Worm (Caenorhabditis elegans) whole organism, L1 larva: ENCODE results near the gene F22H10.6.

Experiments used
- C04F5.9 ChIP-seq: sonication (generic microtip); optimal IDR thresholded peaks from 2 replicates; lab custom pipeline; 2016; ENCODE audit warnings: missing genetic modification characterization, missing compliant biosample characterization
- F16B12.6 ChIP-seq: fragments of 150-350 bp; optimal IDR thresholded peaks from 2 replicates; lab custom pipeline; 2014; ENCODE audit warnings: missing biosample characterization, missing genetic modification characterization
- Y116A8C.19 ChIP-seq: sonication (generic microtip); optimal IDR thresholded peaks from 2 replicates; lab custom pipeline; 2016; ENCODE audit warnings: missing compliant biosample characterization, missing genetic modification characterization, borderline replicate concordance
- aha-1 ChIP-seq: fragments of 150-350 bp; optimal IDR thresholded peaks from 2 replicates; lab custom pipeline; 2014; ENCODE audit warnings: missing biosample characterization, missing genetic modification characterization
- aly-2 ChIP-seq: fragments of 150-350 bp; optimal IDR thresholded peaks from 2 replicates; lab custom pipeline; 2014; ENCODE audit warnings: missing biosample characterization, missing genetic modification characterization
- blmp-1 ChIP-seq: fragments of 150-350 bp; optimal IDR thresholded peaks from 2 replicates; lab custom pipeline; 2014; ENCODE audit warnings: missing biosample characterization, missing genetic modification characterization
- ceh-88 ChIP-seq: fragments of 200-800 bp; sonication (Bioruptor generic); IDR thresholded peaks from 2 replicates; pipeline ENCODE4 v1.3.6; 2022; ENCODE audit warnings: missing genetic modification characterization, missing compliant biosample characterization
- ceh-90 ChIP-seq: sonication (generic microtip); optimal IDR thresholded peaks from 2 replicates; lab custom pipeline; 2016; ENCODE audit warnings: missing genetic modification characterization, missing compliant biosample characterization
- dsc-1 ChIP-seq: sonication (generic microtip); optimal IDR thresholded peaks from 2 replicates; lab custom pipeline; 2016; ENCODE audit warnings: mild to moderate bottlenecking, missing genetic modification characterization, missing compliant biosample characterization
- efl-3 ChIP-seq: fragments of 200-800 bp; sonication (Bioruptor generic); optimal IDR thresholded peaks from 2 replicates; lab custom pipeline; 2018; ENCODE audit warnings: mild to moderate bottlenecking, missing genetic modification characterization, missing compliant biosample characterization
- egl-27 ChIP-seq, 2 experiments: fragments of 150-350 bp in 1 of 2; sonication (generic microtip); optimal IDR thresholded peaks; 3 replicates each; lab custom pipeline; 2017 to 2018; ENCODE audit warnings: missing biosample characterization in 2 of 2, missing genetic modification characterization in 2 of 2, missing genetic modification reagents in 2 of 2
- elt-2 ChIP-seq: sonication (generic microtip); optimal IDR thresholded peaks from 2 replicates; lab custom pipeline; 2016; ENCODE audit warnings: missing genetic modification characterization, mild to moderate bottlenecking, inconsistent platforms, missing compliant biosample characterization, missing genetic modification reagents
- elt-3 ChIP-seq, 6 experiments: fragments of 150-350 bp in 1 of 6; sonication (generic microtip); optimal IDR thresholded peaks; 2 replicates each; lab custom pipeline; 2017 to 2018; ENCODE audit warnings: missing biosample characterization in 6 of 6, missing genetic modification characterization in 6 of 6, inconsistent platforms in 1 of 6
- ets-5 ChIP-seq: fragments of 200-800 bp; sonication (Bioruptor generic); IDR thresholded peaks from 2 replicates; pipeline ENCODE4 v1.3.6; 2022; ENCODE audit warnings: missing genetic modification characterization, missing compliant biosample characterization
- fkh-10 ChIP-seq: sonication (generic microtip); optimal IDR thresholded peaks from 2 replicates; lab custom pipeline; 2017; ENCODE audit warnings: missing biosample characterization, missing genetic modification reagents, missing genetic modification characterization
- fos-1 ChIP-seq: fragments of 150-350 bp; optimal IDR thresholded peaks from 2 replicates; lab custom pipeline; 2014; ENCODE audit warnings: missing biosample characterization, missing genetic modification characterization
- hlh-4 ChIP-seq: sonication (generic microtip); optimal IDR thresholded peaks from 2 replicates; lab custom pipeline; 2016; ENCODE audit warnings: mild to moderate bottlenecking, missing genetic modification characterization, missing compliant biosample characterization
- irx-1 ChIP-seq: sonication (generic microtip); optimal IDR thresholded peaks from 2 replicates; lab custom pipeline; 2016; ENCODE audit warnings: missing genetic modification characterization, missing compliant biosample characterization
- isw-1 ChIP-seq: fragments of 200-800 bp; sonication (Bioruptor generic); IDR thresholded peaks from 2 replicates; pipeline ENCODE4 v1.3.6; 2022; ENCODE audit warnings: missing genetic modification characterization, missing compliant biosample characterization
- lin-35 ChIP-seq, 2 experiments: fragments of 150-350 bp; optimal IDR thresholded peaks; 2 replicates each; lab custom pipeline; 2014; ENCODE audit warnings: missing biosample characterization in 2 of 2, missing genetic modification characterization in 2 of 2, missing genetic modification reagents in 2 of 2
- mab-9 ChIP-seq: fragments of 200-800 bp; sonication (Bioruptor generic); IDR thresholded peaks from 2 replicates; pipeline ENCODE4 v1.3.6; 2022; ENCODE audit warnings: missing genetic modification reagents, missing genetic modification characterization, missing compliant biosample characterization
- mef-2 ChIP-seq: fragments of 150-350 bp; optimal IDR thresholded peaks from 2 replicates; lab custom pipeline; 2014; ENCODE audit warnings: missing biosample characterization, missing genetic modification characterization
- nhr-11 ChIP-seq: fragments of 150-350 bp; optimal IDR thresholded peaks from 2 replicates; lab custom pipeline; 2014; ENCODE audit warnings: missing biosample characterization, missing genetic modification characterization
- nhr-19 ChIP-seq: fragments of 200-800 bp; sonication (Bioruptor generic); conservative IDR thresholded peaks from 2 replicates; pipeline ENCODE4 v1.3.6; 2022; ENCODE audit warnings: missing genetic modification characterization, missing compliant biosample characterization
- nhr-20 ChIP-seq: sonication (generic microtip); optimal IDR thresholded peaks from 2 replicates; lab custom pipeline; 2016; ENCODE audit warnings: mild to moderate bottlenecking, missing genetic modification characterization, missing compliant biosample characterization
- nhr-237 ChIP-seq: fragments of 150-350 bp; optimal IDR thresholded peaks from 2 replicates; lab custom pipeline; 2014; ENCODE audit warnings: missing biosample characterization, missing genetic modification characterization
- nhr-47 ChIP-seq: sonication (generic microtip); optimal IDR thresholded peaks from 2 replicates; lab custom pipeline; 2016; ENCODE audit warnings: mild to moderate bottlenecking, missing genetic modification characterization, moderate library complexity, missing compliant biosample characterization
- nhr-71 ChIP-seq: sonication (generic microtip); optimal IDR thresholded peaks from 2 replicates; lab custom pipeline; 2016; ENCODE audit warnings: mild to moderate bottlenecking, missing genetic modification characterization, moderate library complexity, missing compliant biosample characterization
- nhr-76 ChIP-seq: sonication (generic microtip); optimal IDR thresholded peaks from 2 replicates; lab custom pipeline; 2017; ENCODE audit warnings: missing biosample characterization, missing genetic modification characterization
- nhr-84 ChIP-seq: sonication (generic microtip); optimal IDR thresholded peaks from 2 replicates; lab custom pipeline; 2017; ENCODE audit warnings: missing biosample characterization, missing genetic modification characterization
- nhr-85 ChIP-seq: sonication (generic microtip); peaks from one replicate; lab custom pipeline; 2016; ENCODE audit warnings: missing genetic modification characterization, inconsistent platforms, missing compliant biosample characterization
- nhr-90 ChIP-seq: sonication (generic microtip); optimal IDR thresholded peaks from 2 replicates; lab custom pipeline; 2016; ENCODE audit warnings: mild to moderate bottlenecking, missing genetic modification characterization, missing compliant biosample characterization; ENCODE audit not compliant: poor library complexity
- pag-3 ChIP-seq: sonication (generic microtip); optimal IDR thresholded peaks from 2 replicates; lab custom pipeline; 2017; ENCODE audit warnings: missing genetic modification characterization, mild to moderate bottlenecking, missing compliant biosample characterization, antibody characterized with exemption, borderline replicate concordance; ENCODE audit not compliant: insufficient read depth
- pax-3 ChIP-seq: fragments of 200-800 bp; sonication (Bioruptor generic); optimal IDR thresholded peaks from 2 replicates; lab custom pipeline; 2018; ENCODE audit warnings: mild to moderate bottlenecking, missing genetic modification characterization, moderate library complexity, missing compliant biosample characterization
- rnt-1 ChIP-seq: sonication (generic microtip); optimal IDR thresholded peaks from 2 replicates; lab custom pipeline; 2016; ENCODE audit warnings: mild to moderate bottlenecking, missing genetic modification characterization, moderate library complexity, missing compliant biosample characterization
- snpc-4 ChIP-seq: fragments of 150-350 bp; optimal IDR thresholded peaks from 2 replicates; lab custom pipeline; 2014; ENCODE audit warnings: missing biosample characterization, missing genetic modification characterization
- sox-4 ChIP-seq: sonication (generic microtip); optimal IDR thresholded peaks from 2 replicates; lab custom pipeline; 2016; ENCODE audit warnings: missing genetic modification characterization, missing compliant biosample characterization
- sptf-1 ChIP-seq: fragments of 150-350 bp; optimal IDR thresholded peaks from 2 replicates; lab custom pipeline; 2014; ENCODE audit warnings: missing biosample characterization, missing genetic modification characterization
- swsn-7 ChIP-seq: sonication (generic microtip); optimal IDR thresholded peaks from 2 replicates; lab custom pipeline; 2016; ENCODE audit warnings: missing genetic modification characterization, missing compliant biosample characterization
- unc-130 ChIP-seq: fragments of 150-350 bp; optimal IDR thresholded peaks from 2 replicates; lab custom pipeline; 2017; ENCODE audit warnings: missing biosample characterization, missing genetic modification characterization, inconsistent platforms
- unc-62 ChIP-seq: fragments of 150-350 bp; optimal IDR thresholded peaks from 2 replicates; lab custom pipeline; 2014; ENCODE audit warnings: missing biosample characterization, missing genetic modification reagents, missing genetic modification characterization
- unc-86 ChIP-seq: sonication (generic microtip); optimal IDR thresholded peaks from 2 replicates; lab custom pipeline; 2016; ENCODE audit warnings: missing genetic modification characterization, missing compliant biosample characterization
- unc-98 ChIP-seq: fragments of 200-800 bp; sonication (Bioruptor generic); IDR thresholded peaks from 2 replicates; pipeline ENCODE4 v1.3.6; 2022; ENCODE audit warnings: missing genetic modification characterization, missing compliant biosample characterization
- zag-1 ChIP-seq: fragments of 150-350 bp; optimal IDR thresholded peaks from 2 replicates; lab custom pipeline; 2014; ENCODE audit warnings: missing biosample characterization, missing genetic modification characterization
- ztf-11 ChIP-seq, 2 experiments: sonication (generic microtip); optimal IDR thresholded peaks; 2 replicates each; lab custom pipeline; 2016 to 2017; ENCODE audit warnings: missing genetic modification characterization in 2 of 2, missing biosample characterization in 1 of 2, missing compliant biosample characterization in 1 of 2
- ztf-4 ChIP-seq: fragments of 150-350 bp; optimal IDR thresholded peaks from 2 replicates; lab custom pipeline; 2014; ENCODE audit warnings: missing biosample characterization, missing genetic modification characterization

Gene F22H10.6

DNA sequence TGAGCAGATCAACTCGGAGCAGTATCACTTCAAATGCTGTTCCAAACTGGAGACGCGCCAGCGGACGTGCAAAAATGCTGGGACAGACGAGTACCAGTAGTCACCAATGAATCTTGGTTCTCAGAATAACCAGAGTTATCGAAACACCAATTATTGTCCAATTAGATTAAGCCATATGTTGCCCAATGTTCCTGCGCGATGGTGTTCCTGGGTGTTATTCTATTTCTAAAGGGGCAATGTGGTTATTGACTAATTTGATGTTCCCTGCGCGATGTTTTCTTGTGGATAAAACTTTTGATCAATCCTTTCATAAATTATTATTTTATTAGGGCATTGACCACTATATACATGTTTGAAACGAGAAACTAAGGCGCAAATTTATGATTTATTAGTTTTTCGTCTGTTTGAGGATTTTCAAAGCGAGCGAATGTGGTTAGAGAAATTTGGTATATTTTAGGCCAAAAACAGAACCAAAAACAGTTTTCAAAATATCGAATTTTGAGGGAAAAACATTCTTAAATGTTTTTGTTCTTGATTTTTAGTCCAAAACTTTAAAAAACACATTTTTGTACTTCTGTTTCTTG, 9.1 kb downstream of the F22H10.6 start (continued):
- TF ChIP-seq hlh-4: peak; percentile 48
- peak; percentile 77 to 99 (median 92) for TF ChIP-seq elt-3 (tag; optimal IDR thresholded peaks at IDR 0.05; lab: Kevin White, UChicago)
- TF ChIP-seq nhr-71 (tag; lab: Kevin White, UChicago): peak; percentile 98
- TF ChIP-seq fos-1: peak; percentile 99
- peak; percentile 99 for TF ChIP-seq sox-4 (tag; lab: Kevin White, UChicago)
- peak; percentile 84 for TF ChIP-seq unc-98 (GFP tag; lab: Robert Waterston, UW)
- peak; percentile 75 for TF ChIP-seq mef-2 (tag; lab: Kevin White, UChicago)
- TF ChIP-seq aha-1 (tag; lab: Kevin White, UChicago): peak; percentile 58
- TF ChIP-seq blmp-1 (tag; lab: Kevin White, UChicago): peak; percentile 58
- TF ChIP-seq elt-2 (tag; lab: Kevin White, UChicago): peak; percentile 93
- TF ChIP-seq rnt-1 (tag; lab: Kevin White, UChicago): peak; percentile 99
- peak; percentile 98 for TF ChIP-seq swsn-7 (tag; lab: Kevin White, UChicago)
- TF ChIP-seq egl-27 (tag; optimal IDR thresholded peaks at IDR 0.05; lab: Kevin White, UChicago): peak; percentile 0 to 83
- peak; percentile 99 for TF ChIP-seq nhr-90 (tag; lab: Kevin White, UChicago)
- TF ChIP-seq ets-5 (GFP tag; lab: Robert Waterston, UW): peak; percentile 90
- TF ChIP-seq nhr-20 (tag; lab: Kevin White, UChicago): peak; percentile 98
- TF ChIP-seq efl-3 (GFP tag; lab: Kevin White, UChicago): peak; percentile 94
- TF ChIP-seq Y116A8C.19 (tag; lab: Kevin White, UChicago): peak; percentile 20
- no peak for TF ChIP-seq pag-3 (tag; lab: Kevin White, UChicago)
- TF ChIP-seq pax-3 (tag; lab: Kevin White, UChicago): peak; percentile 94
- peak; percentile 88 for TF ChIP-seq zag-1 (tag; lab: Kevin White, UChicago)
- TF ChIP-seq nhr-19 (GFP tag; lab: Robert Waterston, UW): peak; percentile 98
- TF ChIP-seq nhr-84 (tag; lab: Kevin White, UChicago): peak; percentile 62
- TF ChIP-seq mab-9 (GFP tag; lab: Robert Waterston, UW): peak; percentile 97
- TF ChIP-seq unc-62 (GFP tag; lab: Kevin White, UChicago): no peak
- peak; percentile 90 for TF ChIP-seq C04F5.9 (tag; lab: Kevin White, UChicago)
- TF ChIP-seq aly-2 (tag; lab: Kevin White, UChicago): peak; percentile 97
- peak; percentile 88 for TF ChIP-seq isw-1 (GFP tag; lab: Robert Waterston, UW)
- peak; percentile 100 for TF ChIP-seq dsc-1
- TF ChIP-seq irx-1 (tag; lab: Kevin White, UChicago): peak; percentile 98
- peak; percentile 92 for TF ChIP-seq unc-130 (tag; lab: Kevin White, UChicago)
- TF ChIP-seq snpc-4 (tag; lab: Kevin White, UChicago): peak; percentile 93
- peak; percentile 97 for TF ChIP-seq ceh-88 (GFP tag; lab: Robert Waterston, UW)
- peak; percentile 97 for TF ChIP-seq nhr-85
- TF ChIP-seq ztf-11 (tag; optimal IDR thresholded peaks at IDR 0.05; lab: Kevin White, UChicago): peak; percentile 33 to 92
- no peak for TF ChIP-seq ceh-90 (tag; lab: Kevin White, UChicago)
- peak; percentile 79 for TF ChIP-seq nhr-76 (tag; lab: Kevin White, UChicago)
- peak; percentile 82 to 93 for TF ChIP-seq lin-35 (GFP tag; optimal IDR thresholded peaks at IDR 0.05; lab: Kevin White, UChicago)
- TF ChIP-seq ztf-4 (tag; lab: Kevin White, UChicago): peak; percentile 98
- TF ChIP-seq F16B12.6 (tag; lab: Kevin White, UChicago): peak; percentile 45
- no peak for TF ChIP-seq sptf-1 (tag; lab: Kevin White, UChicago)
- TF ChIP-seq nhr-237 (tag; lab: Kevin White, UChicago): peak; percentile 99
- TF ChIP-seq unc-86: peak; percentile 95
- TF ChIP-seq nhr-11 (tag; lab: Kevin White, UChicago): peak; percentile 98
- peak; percentile 100 for TF ChIP-seq fkh-10 (GFP tag; lab: Kevin White, UChicago)
- TF ChIP-seq nhr-47 (tag; lab: Kevin White, UChicago): peak; percentile 99
